Worm (Caenorhabditis elegans): ENCODE measurements around the gene K01G12.22.

K01G12.22 gene

DNA sequence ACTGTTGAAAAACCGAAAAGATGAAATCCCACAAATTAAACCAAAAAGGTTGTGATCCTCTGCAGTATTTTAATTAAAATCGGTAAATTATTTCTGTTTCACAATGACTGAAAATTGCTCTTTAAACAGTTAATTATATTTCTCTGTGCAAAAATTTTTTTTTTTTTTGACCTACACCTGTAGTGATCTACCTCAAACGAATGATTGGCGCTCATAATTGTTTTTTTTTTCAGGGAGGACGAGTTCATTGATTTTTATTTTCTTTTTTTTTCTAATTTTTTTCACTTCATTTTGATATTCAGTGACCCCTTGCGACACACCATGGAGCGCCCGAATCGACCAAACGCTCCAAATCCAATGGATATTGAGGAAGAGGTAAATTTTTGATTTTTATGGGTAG, 4.2 kb downstream of the K01G12.22 start, which contains the start of gene F02H6.2:
Gene F02H6.2, plus strand, starts transcription at position 301 of the 400 bp plus-strand sequence.
- TF ChIP-seq dao-5 (tag; optimal IDR thresholded peaks at IDR 0.05) (no peak), W03F9.2 (tag; optimal IDR thresholded peaks at IDR 0.05) (no peak), him-1 (tag; optimal IDR thresholded peaks at IDR 0.05) (no peak)

DNA sequence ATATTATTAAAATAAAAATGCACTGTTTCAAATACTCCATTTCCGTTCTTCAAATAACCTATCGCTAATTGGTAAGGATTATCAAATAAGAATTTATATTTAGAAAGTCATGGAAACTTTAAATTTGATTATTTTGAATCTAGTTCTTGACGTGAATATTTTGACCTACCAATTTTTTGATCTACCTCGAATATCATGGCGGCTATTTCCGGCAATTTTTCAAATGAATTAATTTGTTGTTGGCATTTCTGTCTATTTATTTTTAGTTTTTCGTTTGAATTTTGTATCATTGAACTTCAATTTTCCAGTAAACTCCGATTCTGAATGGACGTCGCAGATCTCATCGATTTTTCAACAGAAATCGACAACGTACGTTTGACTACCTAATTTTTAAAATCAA, 11.1 kb downstream of the K01G12.22 start, which contains the start of gene F02H6.3:
Gene F02H6.3, plus strand, starts transcription at position 266 of the 400 bp plus-strand sequence.
- TF ChIP-seq him-1 (tag; optimal IDR thresholded peaks at IDR 0.05), result no peak
- no peak for TF ChIP-seq W03F9.2 (tag; optimal IDR thresholded peaks at IDR 0.05)
- no peak for TF ChIP-seq dao-5 (tag; optimal IDR thresholded peaks at IDR 0.05)

DNA sequence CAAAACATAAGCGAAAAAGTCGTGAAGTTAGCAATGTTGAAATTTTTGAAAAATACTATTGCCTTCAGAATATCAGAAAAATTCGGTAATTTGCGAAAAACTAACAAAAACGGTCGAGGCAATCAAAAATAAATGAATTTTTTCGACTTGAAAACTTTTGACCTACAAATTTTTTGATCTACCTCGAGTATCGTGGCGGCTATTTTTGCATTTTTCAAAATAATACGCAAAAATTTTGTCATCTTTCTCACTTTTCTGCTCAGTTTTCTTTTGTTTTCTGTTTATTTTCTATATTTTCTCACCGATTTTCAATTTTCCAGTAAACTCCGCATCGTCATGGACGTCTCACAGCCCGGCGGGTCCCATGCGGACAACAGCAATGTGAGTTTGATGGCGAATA, 23.8 kb downstream of the K01G12.22 start:
- TF ChIP-seq W03F9.2 (tag; optimal IDR thresholded peaks at IDR 0.05) (no peak), him-1 (tag; optimal IDR thresholded peaks at IDR 0.05) (no peak), dao-5 (tag; optimal IDR thresholded peaks at IDR 0.05) (no peak)

DNA sequence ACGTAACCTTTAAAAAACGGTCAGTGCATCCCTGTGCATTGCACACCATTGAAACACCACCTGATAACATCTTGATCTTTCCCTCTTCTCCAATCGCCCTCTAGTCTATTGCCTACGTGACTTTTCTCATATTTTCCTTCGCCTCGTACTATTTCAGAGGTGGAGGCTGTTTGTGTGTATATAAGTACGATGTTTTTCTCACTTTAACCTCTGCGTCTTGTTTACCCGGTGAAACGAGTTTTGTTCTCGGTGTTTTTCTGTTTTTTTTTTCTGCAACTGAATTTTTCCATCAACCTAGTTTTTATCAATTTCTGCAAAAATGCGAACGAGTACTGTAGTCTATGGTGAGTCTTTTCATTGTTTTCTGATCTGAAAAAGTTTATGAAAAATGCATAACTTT, 27.7 kb downstream of the K01G12.22 start, which contains the start of gene sqrd-1:
Gene sqrd-1, plus strand, starts transcription at position 158 of the 400 bp plus-strand sequence.
- no peak for TF ChIP-seq him-1 (tag; optimal IDR thresholded peaks at IDR 0.05)
- TF ChIP-seq dao-5 (tag; optimal IDR thresholded peaks at IDR 0.05), result no peak
- TF ChIP-seq W03F9.2 (tag; optimal IDR thresholded peaks at IDR 0.05), result no peak

DNA sequence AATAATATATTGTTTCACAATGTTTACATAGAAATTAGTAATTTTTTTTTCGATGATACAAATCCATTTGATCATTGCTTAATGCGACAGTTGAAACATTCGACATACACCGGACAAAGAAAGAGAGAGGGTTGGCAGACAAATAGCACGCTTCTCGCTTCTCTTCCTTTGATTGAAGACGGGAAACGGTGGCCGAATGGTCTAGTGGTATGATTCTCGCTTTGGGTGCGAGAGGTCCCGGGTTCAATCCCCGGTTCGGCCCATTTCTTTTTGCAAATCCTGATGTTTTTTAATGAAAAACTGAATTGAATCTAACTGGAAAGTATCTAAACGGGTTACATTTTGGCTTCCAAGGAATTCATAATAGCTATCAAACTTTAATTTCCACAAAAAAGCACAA, 32.9 kb downstream of the K01G12.22 start:
- TF ChIP-seq W03F9.2 (tag; optimal IDR thresholded peaks at IDR 0.05), result peak; percentile 48
- TF ChIP-seq dao-5 (tag; optimal IDR thresholded peaks at IDR 0.05), result peak; percentile 14
- no peak for TF ChIP-seq him-1 (tag; optimal IDR thresholded peaks at IDR 0.05)

DNA sequence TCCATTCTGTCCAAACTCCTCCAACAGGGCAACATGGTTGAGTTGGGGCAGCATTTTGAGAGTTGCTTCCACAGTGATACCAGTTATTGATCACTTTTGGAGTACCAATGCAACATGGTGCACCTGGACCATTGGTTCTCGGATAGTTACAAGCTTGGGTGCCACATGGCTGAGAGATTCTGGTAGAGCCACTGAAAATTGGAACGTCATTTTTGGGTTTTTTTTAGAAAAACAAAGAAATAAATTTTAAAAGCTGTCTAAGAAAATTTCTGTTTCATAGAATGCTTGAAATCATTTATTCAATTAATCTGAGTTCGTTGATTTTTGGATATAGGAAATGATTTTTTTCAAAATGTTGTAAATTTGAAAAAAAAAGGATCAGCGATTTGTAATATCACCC, 35.1 kb downstream of the K01G12.22 start:
- TF ChIP-seq him-1 (tag; optimal IDR thresholded peaks at IDR 0.05) (no peak), W03F9.2 (tag; optimal IDR thresholded peaks at IDR 0.05) (no peak), dao-5 (tag; optimal IDR thresholded peaks at IDR 0.05) (no peak)

DNA sequence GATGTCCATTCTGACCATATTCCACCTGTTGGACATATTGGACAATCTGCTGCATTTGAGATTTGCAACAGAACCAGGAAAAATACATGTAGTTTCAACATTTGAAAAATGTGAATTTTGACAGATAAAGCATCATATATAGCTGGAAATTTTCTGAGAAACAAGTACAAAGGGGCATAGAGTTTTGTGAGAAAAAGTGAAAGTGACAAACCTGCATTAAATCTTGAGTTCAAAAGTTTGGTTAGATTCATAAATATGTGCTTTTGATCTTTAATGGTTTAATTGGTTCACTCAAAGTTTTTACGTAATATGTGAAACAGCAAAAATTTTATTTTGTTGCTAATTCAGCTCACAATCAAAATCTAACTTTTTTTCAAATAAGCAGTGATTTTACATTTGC, 36.0 kb downstream of the K01G12.22 start, which contains the start of gene F02H6.7:
Gene F02H6.7, minus strand, starts transcription at position 101 of the 400 bp plus-strand sequence.
- TF ChIP-seq dao-5 (tag; optimal IDR thresholded peaks at IDR 0.05), result no peak
- TF ChIP-seq W03F9.2 (tag; optimal IDR thresholded peaks at IDR 0.05), result no peak
- TF ChIP-seq him-1 (tag; optimal IDR thresholded peaks at IDR 0.05), result no peak

DNA sequence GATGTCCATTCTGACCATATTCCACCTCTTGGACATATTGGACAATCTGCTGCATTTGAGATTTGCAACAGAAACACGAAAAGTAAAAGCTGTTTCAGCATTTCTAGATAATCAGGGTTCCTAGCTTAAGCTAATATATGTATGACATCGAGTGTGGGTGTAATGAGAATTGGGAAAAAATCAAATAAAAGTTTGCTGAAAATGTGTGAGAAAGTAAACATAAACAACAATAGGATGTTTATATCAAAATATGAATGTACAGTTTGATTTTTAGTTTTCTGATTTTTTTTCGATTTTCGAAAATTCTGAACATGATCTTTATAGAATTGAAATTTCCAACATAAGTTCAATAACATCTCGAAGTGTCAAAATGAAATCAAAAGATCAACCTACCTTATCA, 38.8 kb downstream of the K01G12.22 start, which contains the start of gene F02H6.6:
Gene F02H6.6, minus strand, starts transcription at position 101 of the 400 bp plus-strand sequence.
- no peak for TF ChIP-seq him-1 (tag; optimal IDR thresholded peaks at IDR 0.05)
- TF ChIP-seq W03F9.2 (tag; optimal IDR thresholded peaks at IDR 0.05), result no peak
- no peak for TF ChIP-seq dao-5 (tag; optimal IDR thresholded peaks at IDR 0.05)

DNA sequence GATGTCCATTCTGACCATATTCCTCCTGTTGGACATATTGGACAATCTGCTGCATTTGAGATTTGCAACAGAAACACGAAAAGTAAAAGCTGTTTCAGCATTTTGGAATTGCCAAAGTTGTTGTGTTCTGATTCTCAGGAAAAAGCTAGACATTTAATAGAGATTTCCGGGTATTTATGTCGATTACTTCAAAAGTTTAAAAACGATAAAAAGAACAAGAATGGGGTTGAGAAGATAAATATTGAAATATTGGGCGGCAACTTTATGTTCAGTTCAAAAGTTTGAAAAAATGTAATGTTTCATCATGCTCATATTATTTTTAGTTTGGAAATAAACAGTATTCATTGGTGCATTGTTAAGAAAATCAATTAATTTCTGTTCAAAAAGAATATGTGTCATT, 47.0 kb downstream of the K01G12.22 start, which contains the start of gene Y64G10A.1:
Gene Y64G10A.1, minus strand, starts transcription at position 101 of the 400 bp plus-strand sequence.
- TF ChIP-seq dao-5 (tag; optimal IDR thresholded peaks at IDR 0.05), result no peak
- no peak for TF ChIP-seq W03F9.2 (tag; optimal IDR thresholded peaks at IDR 0.05)
- no peak for TF ChIP-seq him-1 (tag; optimal IDR thresholded peaks at IDR 0.05)

DNA sequence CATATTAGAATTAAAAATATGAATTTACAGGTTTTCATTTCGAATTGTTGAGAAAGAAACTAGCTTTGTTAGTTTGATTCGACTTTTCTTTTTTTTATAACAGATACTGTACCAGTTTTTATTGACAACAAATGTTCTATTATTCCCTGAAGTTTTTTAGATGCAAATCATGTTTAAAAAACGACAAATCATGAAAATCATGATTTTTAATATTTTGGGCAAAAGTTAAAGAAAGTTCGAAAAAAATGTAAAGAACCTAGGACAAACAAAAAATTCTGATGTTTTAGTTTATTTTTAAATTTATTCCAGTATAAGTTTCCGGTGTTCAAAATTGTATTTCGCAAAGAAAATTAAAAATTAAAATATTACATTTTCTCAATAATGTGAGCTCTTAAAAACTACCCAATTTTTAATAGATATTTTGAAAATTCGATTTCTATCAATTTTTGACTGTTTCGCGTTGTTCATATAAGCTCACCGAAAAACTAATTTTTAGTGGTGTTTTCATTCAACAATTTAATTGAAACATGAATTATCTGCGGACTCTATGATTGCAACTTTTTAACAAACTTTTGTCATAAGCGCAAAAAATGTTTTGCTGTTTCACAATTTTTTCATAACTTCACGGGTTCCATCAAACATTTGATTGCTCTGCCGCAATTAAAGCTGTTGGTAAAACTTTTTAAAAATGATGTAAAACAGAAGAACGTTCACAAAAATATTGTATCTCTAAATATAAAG, 49.5 kb downstream of the K01G12.22 start, which contains the start of gene Y64G10A.10:
Gene Y64G10A.10, minus strand, starts transcription at position 51 of the 741 bp plus-strand sequence.
- TF ChIP-seq W03F9.2 (tag; optimal IDR thresholded peaks at IDR 0.05), result no peak
- no peak for TF ChIP-seq dao-5 (tag; optimal IDR thresholded peaks at IDR 0.05)
- no peak for TF ChIP-seq him-1 (tag; optimal IDR thresholded peaks at IDR 0.05)

All from whole organism, L4/young adult.